Fruit fly (Drosophila melanogaster): Measurements from ENCODE around the gene CG9676.

DNA sequence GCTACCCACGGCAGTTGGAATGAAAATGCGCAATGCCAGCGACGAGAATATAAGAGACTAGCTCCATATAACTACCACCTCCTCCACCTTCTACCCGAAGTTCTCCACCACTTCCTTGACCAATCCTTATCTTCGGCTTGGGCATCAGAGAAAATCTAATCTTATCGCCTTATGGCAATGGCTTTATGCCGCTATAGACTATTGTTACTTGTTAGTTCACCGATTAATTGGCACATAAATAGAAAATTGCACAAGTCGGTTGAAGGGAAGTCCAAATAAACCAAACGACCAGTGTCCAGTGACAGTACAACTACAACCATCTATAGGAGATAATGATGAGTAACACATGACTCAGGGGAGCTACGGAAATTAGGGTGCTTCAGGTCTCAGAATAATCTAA, 2.0 kb upstream of the CG9676 start, which contains the start of gene sphe:
- TF ChIP-seq CTCF (optimal IDR thresholded peaks at IDR 0.05) (no peak), CG8478 (optimal IDR thresholded peaks at IDR 0.05) (no peak)

Measured in S2 (cell line).